Worm (Caenorhabditis elegans): ENCODE measurements around the gene C15H11.10.

C15H11.10 gene

DNA sequence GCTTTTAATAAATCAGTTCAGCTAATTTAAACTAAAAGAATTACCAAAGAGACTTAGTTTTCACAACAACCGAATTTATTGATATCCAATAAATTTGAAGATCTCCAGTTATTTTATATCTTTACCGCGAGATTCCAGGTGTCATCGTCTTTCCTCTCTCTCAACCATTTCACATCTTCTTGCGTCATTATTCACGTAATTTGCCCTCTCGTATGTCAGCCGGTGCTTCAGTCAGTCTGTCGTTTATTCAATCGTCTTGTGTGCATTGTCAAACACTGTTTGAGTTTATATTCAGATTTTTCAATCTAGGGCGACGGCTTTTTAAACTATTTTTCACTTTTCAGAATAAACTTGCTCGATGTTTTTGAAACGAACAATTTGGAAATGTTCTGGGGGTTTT, 45.4 kb downstream of the C15H11.10 start:
- TF ChIP-seq hmbx-1 (tag; optimal IDR thresholded peaks at IDR 0.05): no peak
- no peak for TF ChIP-seq ets-7 (tag; optimal IDR thresholded peaks at IDR 0.05)
- no peak for TF ChIP-seq tbx-11 (GFP tag; IDR thresholded peaks at IDR 0.05)
- TF ChIP-seq tra-4 (tag; optimal IDR thresholded peaks at IDR 0.05): no peak
- no peak for TF ChIP-seq F13C5.2 (tag; optimal IDR thresholded peaks at IDR 0.05)
- no peak for TF ChIP-seq tbx-37 (GFP tag; conservative IDR thresholded peaks at IDR 0.05)
- TF ChIP-seq hmg-4 (GFP tag; optimal IDR thresholded peaks at IDR 0.05): no peak
- TF ChIP-seq ceh-13 (GFP tag; optimal IDR thresholded peaks at IDR 0.05): no peak
- no peak for TF ChIP-seq sea-1 (GFP tag; conservative IDR thresholded peaks at IDR 0.05)
- no peak for TF ChIP-seq pes-1 (GFP tag; IDR thresholded peaks at IDR 0.05)
- no peak for TF ChIP-seq hnd-1 (tag; optimal IDR thresholded peaks at IDR 0.05)
- TF ChIP-seq ama-1 (optimal IDR thresholded peaks at IDR 0.05): no peak
- TF ChIP-seq flt-1 (GFP tag; IDR thresholded peaks at IDR 0.05): no peak
- no peak for TF ChIP-seq B0310.2 (tag; optimal IDR thresholded peaks at IDR 0.05)
- no peak for TF ChIP-seq scrt-1 (GFP tag; IDR thresholded peaks at IDR 0.05)
- no peak for TF ChIP-seq aly-1 (tag; optimal IDR thresholded peaks at IDR 0.05)
- TF ChIP-seq ceh-36 (tag; optimal IDR thresholded peaks at IDR 0.05): no peak

DNA sequence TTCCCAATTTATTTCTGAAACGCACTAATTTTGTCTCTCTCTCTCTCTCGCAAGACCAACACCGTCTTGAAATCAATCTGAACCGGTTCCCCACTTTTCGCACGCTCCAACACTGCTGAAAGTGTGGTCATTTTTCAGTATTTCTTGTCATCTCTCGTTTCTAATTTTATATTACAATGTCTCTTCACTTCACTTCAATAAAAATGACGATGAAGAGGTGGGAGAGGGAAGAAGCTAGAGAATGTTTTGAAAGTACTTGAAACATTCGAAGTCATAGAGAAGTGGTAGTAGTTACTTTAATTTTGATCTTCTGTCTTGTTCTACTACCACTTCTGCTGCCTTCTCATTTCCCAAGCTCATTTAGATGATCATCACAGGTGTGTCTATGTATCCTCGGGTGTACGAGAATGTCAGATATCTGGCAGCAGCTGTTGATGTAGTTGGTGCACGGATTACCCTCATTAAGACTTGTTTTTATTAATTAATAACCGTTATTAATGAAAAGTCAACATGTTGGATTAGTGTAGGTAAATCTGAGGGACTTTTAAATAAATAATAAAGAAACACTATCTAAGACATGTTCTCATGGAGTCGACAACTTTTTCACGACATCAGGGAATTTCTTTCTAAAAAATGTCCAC, 46.3 kb downstream of the C15H11.10 start:
- TF ChIP-seq flt-1 (GFP tag; IDR thresholded peaks at IDR 0.05) (no peak), tbx-11 (GFP tag; IDR thresholded peaks at IDR 0.05) (no peak), hnd-1 (tag; optimal IDR thresholded peaks at IDR 0.05) (no peak), ceh-36 (tag; optimal IDR thresholded peaks at IDR 0.05) (no peak), ama-1 (optimal IDR thresholded peaks at IDR 0.05) (no peak), B0310.2 (tag; optimal IDR thresholded peaks at IDR 0.05) (no peak), sea-1 (GFP tag; conservative IDR thresholded peaks at IDR 0.05) (no peak), hmbx-1 (tag; optimal IDR thresholded peaks at IDR 0.05) (no peak), F13C5.2 (tag; optimal IDR thresholded peaks at IDR 0.05) (no peak), tbx-37 (GFP tag; conservative IDR thresholded peaks at IDR 0.05) (no peak), ets-7 (tag; optimal IDR thresholded peaks at IDR 0.05) (no peak), pes-1 (GFP tag; IDR thresholded peaks at IDR 0.05) (no peak), ceh-13 (GFP tag; optimal IDR thresholded peaks at IDR 0.05) (no peak), aly-1 (tag; optimal IDR thresholded peaks at IDR 0.05) (no peak), scrt-1 (GFP tag; IDR thresholded peaks at IDR 0.05) (no peak)

DNA sequence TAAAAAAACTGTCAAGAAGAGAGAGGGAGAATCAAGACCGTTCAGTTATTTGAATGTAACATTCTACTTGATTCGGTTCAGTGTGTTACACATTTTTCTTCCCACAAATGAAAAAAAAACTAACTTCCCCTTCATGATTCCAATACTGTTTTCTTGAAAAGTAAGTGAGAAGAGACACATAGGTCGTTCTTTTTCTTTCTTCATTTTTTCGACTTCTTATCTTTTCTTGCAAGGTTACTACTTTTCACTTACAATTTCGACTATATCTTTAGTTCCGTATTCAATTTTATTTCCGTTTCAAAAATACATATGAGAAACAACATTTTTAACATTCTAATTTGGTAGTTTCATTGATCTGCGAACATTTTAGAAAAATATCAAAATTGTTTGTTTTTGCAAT, 47.3 kb downstream of the C15H11.10 start:
- TF ChIP-seq scrt-1 (GFP tag; IDR thresholded peaks at IDR 0.05): no peak
- no peak for TF ChIP-seq hmbx-1 (tag; optimal IDR thresholded peaks at IDR 0.05)
- TF ChIP-seq aly-1 (tag; optimal IDR thresholded peaks at IDR 0.05): no peak
- no peak for TF ChIP-seq tbx-37 (GFP tag; conservative IDR thresholded peaks at IDR 0.05)
- TF ChIP-seq pes-1 (GFP tag; IDR thresholded peaks at IDR 0.05): no peak
- TF ChIP-seq hmg-4 (GFP tag; optimal IDR thresholded peaks at IDR 0.05): no peak
- TF ChIP-seq ama-1 (optimal IDR thresholded peaks at IDR 0.05): no peak
- no peak for TF ChIP-seq sea-1 (GFP tag; conservative IDR thresholded peaks at IDR 0.05)
- TF ChIP-seq ets-7 (tag; optimal IDR thresholded peaks at IDR 0.05): no peak
- TF ChIP-seq flt-1 (GFP tag; IDR thresholded peaks at IDR 0.05): no peak
- TF ChIP-seq ceh-36 (tag; optimal IDR thresholded peaks at IDR 0.05): no peak
- TF ChIP-seq tra-4 (tag; optimal IDR thresholded peaks at IDR 0.05): no peak
- TF ChIP-seq B0310.2 (tag; optimal IDR thresholded peaks at IDR 0.05): no peak
- TF ChIP-seq ceh-13 (GFP tag; optimal IDR thresholded peaks at IDR 0.05): no peak
- no peak for TF ChIP-seq F13C5.2 (tag; optimal IDR thresholded peaks at IDR 0.05)
- no peak for TF ChIP-seq tbx-11 (GFP tag; IDR thresholded peaks at IDR 0.05)
- no peak for TF ChIP-seq hnd-1 (tag; optimal IDR thresholded peaks at IDR 0.05)

DNA sequence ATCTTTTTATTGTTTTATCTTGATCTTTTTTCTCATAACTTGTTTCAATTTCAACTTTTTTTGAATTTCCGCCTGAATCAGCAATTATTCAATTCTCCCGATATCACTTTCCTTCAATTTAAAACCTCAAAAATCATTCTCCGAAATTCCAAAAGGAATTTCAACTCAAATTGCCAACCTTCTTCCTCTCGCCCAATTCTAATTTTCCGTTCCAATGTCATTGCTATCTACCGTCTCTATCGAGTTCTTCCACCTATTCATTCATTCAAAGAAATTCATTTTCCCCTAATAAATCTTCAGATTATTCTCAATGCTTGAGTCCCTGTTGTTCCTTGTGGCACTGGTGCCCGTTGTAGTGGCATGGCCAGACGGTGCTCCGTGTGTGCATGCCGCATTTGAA, 48.9 kb downstream of the C15H11.10 start, which contains the start of gene F23B12.4:
F23B12.4 (plus strand) TSS at position 301 of the 400 bp plus-strand sequence.
- no peak for TF ChIP-seq B0310.2 (tag; optimal IDR thresholded peaks at IDR 0.05)
- no peak for TF ChIP-seq tra-4 (tag; optimal IDR thresholded peaks at IDR 0.05)
- no peak for TF ChIP-seq aly-1 (tag; optimal IDR thresholded peaks at IDR 0.05)
- TF ChIP-seq tbx-37 (GFP tag; conservative IDR thresholded peaks at IDR 0.05): no peak
- TF ChIP-seq hmg-4 (GFP tag; optimal IDR thresholded peaks at IDR 0.05): no peak
- TF ChIP-seq ceh-13 (GFP tag; optimal IDR thresholded peaks at IDR 0.05): no peak
- no peak for TF ChIP-seq scrt-1 (GFP tag; IDR thresholded peaks at IDR 0.05)
- TF ChIP-seq F13C5.2 (tag; optimal IDR thresholded peaks at IDR 0.05): no peak
- TF ChIP-seq flt-1 (GFP tag; IDR thresholded peaks at IDR 0.05): no peak
- TF ChIP-seq ets-7 (tag; optimal IDR thresholded peaks at IDR 0.05): no peak
- no peak for TF ChIP-seq ama-1 (optimal IDR thresholded peaks at IDR 0.05)
- TF ChIP-seq hnd-1 (tag; optimal IDR thresholded peaks at IDR 0.05): no peak
- no peak for TF ChIP-seq pes-1 (GFP tag; IDR thresholded peaks at IDR 0.05)
- no peak for TF ChIP-seq ceh-36 (tag; optimal IDR thresholded peaks at IDR 0.05)
- TF ChIP-seq sea-1 (GFP tag; conservative IDR thresholded peaks at IDR 0.05): no peak
